Fruit fly (Drosophila melanogaster) whole organism, embryonic: ENCODE results near the gene P58IPK.
A peak's percentile ranks its signal among the peaks of the same experiment; 100 is the strongest.

Source experiments
- CG10321 ChIP-seq: fragments of 200-800 bp; sonication (Bioruptor generic); IDR thresholded peaks from 2 replicates; pipeline ENCODE4 v1.3.6; 2022; ENCODE audit warnings: missing biosample characterization, missing genetic modification characterization
- CG10366 ChIP-seq: fragments of 200-800 bp; sonication (Bioruptor generic); IDR thresholded peaks from 2 replicates; pipeline ENCODE4 v1.3.6; 2022; ENCODE audit warnings: missing biosample characterization, missing genetic modification characterization
- CG11696 ChIP-seq: fragments of 200-800 bp; sonication (Bioruptor generic); IDR thresholded peaks from 2 replicates; pipeline ENCODE4 v1.3.6; 2022; ENCODE audit warnings: missing biosample characterization, missing genetic modification characterization
- CG1233 ChIP-seq: fragments of 200-800 bp; sonication (Bioruptor generic); optimal IDR thresholded peaks from 4 replicates; lab custom pipeline; 2018; ENCODE audit warnings: missing biosample characterization, mild to moderate bottlenecking, missing genetic modification characterization
- CG12942 ChIP-seq: fragments of 200-800 bp; sonication (Bioruptor generic); optimal IDR thresholded peaks from 3 replicates; lab custom pipeline; 2016; ENCODE audit warnings: missing biosample characterization, missing genetic modification characterization
- CG13287 ChIP-seq: fragments of 200-800 bp; sonication (Bioruptor generic); IDR thresholded peaks from 2 replicates; pipeline ENCODE4 v1.3.6; 2022; ENCODE audit warnings: missing biosample characterization, missing genetic modification characterization; ENCODE audit not compliant: partially characterized antibody
- CG1529 ChIP-seq: fragments of 200-800 bp; sonication (Bioruptor generic); optimal IDR thresholded peaks from 3 replicates; lab custom pipeline; 2018; ENCODE audit warnings: missing biosample characterization, missing genetic modification characterization
- CG1832 ChIP-seq: fragments of 200-800 bp; sonication (Bioruptor generic); optimal IDR thresholded peaks from 2 replicates; lab custom pipeline; 2017; ENCODE audit warnings: missing biosample characterization, mild to moderate bottlenecking, missing genetic modification characterization, inconsistent platforms
- CG18619 ChIP-seq: fragments of 200-800 bp; sonication (Bioruptor generic); optimal IDR thresholded peaks from 3 replicates; lab custom pipeline; 2017; ENCODE audit warnings: missing biosample characterization, mild to moderate bottlenecking, missing genetic modification characterization
- CG18764 ChIP-seq: fragments of 200-800 bp; sonication (Bioruptor generic); optimal IDR thresholded peaks from 3 replicates; lab custom pipeline; 2016; ENCODE audit warnings: missing biosample characterization, missing genetic modification characterization
- CG2712 ChIP-seq: fragments of 200-800 bp; optimal IDR thresholded peaks from 3 replicates; lab custom pipeline; 2019; ENCODE audit warnings: missing biosample characterization, mild to moderate bottlenecking, missing genetic modification characterization, moderate library complexity
- CG32532 ChIP-seq: fragments of 200-800 bp; sonication (Bioruptor generic); IDR thresholded peaks from 2 replicates; pipeline ENCODE4 v1.3.6; 2022; ENCODE audit warnings: missing biosample characterization, missing genetic modification characterization
- CG3726 ChIP-seq: fragments of 200-800 bp; sonication (Bioruptor generic); IDR thresholded peaks from 3 replicates; pipeline ENCODE4, ENCODE4 v1.3.6; 2022; ENCODE audit warnings: missing biosample characterization, missing genetic modification characterization
- CG42726 ChIP-seq: fragments of 200-800 bp; sonication (Bioruptor generic); IDR thresholded peaks from 2 replicates; pipeline ENCODE4 v1.3.6; 2022; ENCODE audit warnings: missing biosample characterization, missing genetic modification characterization; ENCODE audit not compliant: partially characterized antibody
- CG4424 ChIP-seq: fragments of 200-800 bp; sonication (Bioruptor generic); optimal IDR thresholded peaks from 3 replicates; lab custom pipeline; 2016; ENCODE audit warnings: missing biosample characterization, missing genetic modification characterization
- CG4854 ChIP-seq: fragments of 200-800 bp; sonication (Bioruptor generic); optimal IDR thresholded peaks from 2 replicates; lab custom pipeline; 2016; ENCODE audit warnings: missing biosample characterization, missing genetic modification characterization, inconsistent platforms
- CG7372 ChIP-seq: fragments of 200-800 bp; sonication (Bioruptor generic); IDR thresholded peaks from 2 replicates; pipeline ENCODE4 v1.3.6; 2022; ENCODE audit warnings: missing biosample characterization, missing genetic modification characterization
- CG8359 ChIP-seq: fragments of 200-800 bp; sonication (Bioruptor generic); optimal IDR thresholded peaks from 2 replicates; lab custom pipeline; 2017; ENCODE audit warnings: missing biosample characterization, mild to moderate bottlenecking, missing genetic modification characterization, borderline replicate concordance
- CG8765 ChIP-seq: fragments of 200-800 bp; sonication (Bioruptor generic); IDR thresholded peaks from 2 replicates; pipeline ENCODE4 v1.3.6; 2022; ENCODE audit warnings: missing biosample characterization, missing genetic modification characterization
- CG9797 ChIP-seq: fragments of 200-800 bp; sonication (Bioruptor generic); optimal IDR thresholded peaks from 3 replicates; lab custom pipeline; 2018; ENCODE audit warnings: missing biosample characterization, mild to moderate bottlenecking, missing genetic modification characterization
- E2f1 ChIP-seq: fragments of 200-800 bp; sonication (Bioruptor generic); IDR thresholded peaks from 2 replicates; pipeline ENCODE4 v1.3.6; 2022; ENCODE audit warnings: missing biosample characterization, missing genetic modification characterization
- Hand ChIP-seq: fragments of 200-800 bp; sonication (Bioruptor generic); optimal IDR thresholded peaks from 2 replicates; lab custom pipeline; 2017; ENCODE audit warnings: mild to moderate bottlenecking, missing biosample characterization, missing genetic modification reagents, missing genetic modification characterization
- HmgD ChIP-seq: fragments of 200-800 bp; sonication (Bioruptor generic); optimal IDR thresholded peaks from 3 replicates; lab custom pipeline; 2016; ENCODE audit warnings: missing biosample characterization, missing genetic modification characterization
- Nf-YA ChIP-seq: fragments of 200-800 bp; sonication (Bioruptor generic); IDR thresholded peaks from 2 replicates; pipeline ENCODE4 v1.3.6; 2022; ENCODE audit warnings: missing biosample characterization, missing genetic modification characterization
- Side ChIP-seq: fragments of 200-800 bp; sonication (Bioruptor generic); optimal IDR thresholded peaks from 2 replicates; lab custom pipeline; 2016; ENCODE audit warnings: missing biosample characterization, missing genetic modification characterization
- abd-A ChIP-seq: fragments of 200-800 bp; sonication (Bioruptor generic); optimal IDR thresholded peaks from 3 replicates; lab custom pipeline; 2019; ENCODE audit warnings: missing biosample characterization, mild to moderate bottlenecking, missing genetic modification characterization, moderate library complexity
- ase ChIP-seq: fragments of 200-800 bp; sonication (Bioruptor generic); IDR thresholded peaks from 3 replicates; pipeline ENCODE4 v1.3.6; 2022; ENCODE audit warnings: missing biosample characterization, missing genetic modification characterization
- cwo ChIP-seq: fragments of 200-800 bp; sonication (Bioruptor generic); optimal IDR thresholded peaks from 3 replicates; lab custom pipeline; 2017; ENCODE audit warnings: missing biosample characterization, missing genetic modification characterization, mild to moderate bottlenecking, moderate library complexity, missing genetic modification reagents
- dmrt99B ChIP-seq: fragments of 200-800 bp; sonication (Bioruptor generic); optimal IDR thresholded peaks from 2 replicates; lab custom pipeline; 2018; ENCODE audit warnings: missing biosample characterization, mild to moderate bottlenecking, missing genetic modification characterization, moderate library complexity
- emc ChIP-seq: fragments of 200-800 bp; sonication (Bioruptor generic); optimal IDR thresholded peaks from 2 replicates; lab custom pipeline; 2016; ENCODE audit warnings: missing biosample characterization, missing genetic modification characterization
- fd102C ChIP-seq: fragments of 200-800 bp; sonication (Bioruptor generic); optimal IDR thresholded peaks from 2 replicates; lab custom pipeline; 2018; ENCODE audit warnings: missing biosample characterization, mild to moderate bottlenecking, missing genetic modification characterization, moderate library complexity
- gcm2 ChIP-seq: fragments of 200-800 bp; sonication (Bioruptor generic); optimal IDR thresholded peaks from 2 replicates; lab custom pipeline; 2016; ENCODE audit warnings: missing biosample characterization, missing genetic modification characterization
- gem ChIP-seq: fragments of 200-800 bp; sonication (Bioruptor generic); optimal IDR thresholded peaks from 2 replicates; lab custom pipeline; 2019; ENCODE audit warnings: missing biosample characterization, mild to moderate bottlenecking, missing genetic modification characterization, moderate library complexity
- gro ChIP-seq: fragments of 200-800 bp; sonication (Bioruptor generic); optimal IDR thresholded peaks from 2 replicates; lab custom pipeline; 2016; ENCODE audit warnings: missing biosample characterization, missing genetic modification characterization
- gt ChIP-seq: fragments of 200-800 bp; sonication (Bioruptor generic); IDR thresholded peaks from 2 replicates; pipeline ENCODE4 v1.3.6; 2022; ENCODE audit warnings: missing biosample characterization, missing genetic modification characterization
- hb ChIP-seq: fragments of 200-800 bp; sonication (Bioruptor generic); IDR thresholded peaks from 3 replicates; pipeline ENCODE4 v1.3.6; 2022; ENCODE audit warnings: missing biosample characterization, missing genetic modification characterization; ENCODE audit not compliant: partially characterized antibody
- inv ChIP-seq: fragments of 200-800 bp; sonication (Bioruptor generic); IDR thresholded peaks from 2 replicates; pipeline ENCODE4 v1.3.6; 2022; ENCODE audit warnings: missing biosample characterization, missing genetic modification characterization; ENCODE audit not compliant: partially characterized antibody
- kni ChIP-seq: fragments of 200-800 bp; sonication (Bioruptor generic); optimal IDR thresholded peaks from 3 replicates; lab custom pipeline; 2017; ENCODE audit warnings: mild to moderate bottlenecking, missing biosample characterization, missing genetic modification reagents, missing genetic modification characterization
- ranshi ChIP-seq: fragments of 200-800 bp; sonication (Bioruptor generic); IDR thresholded peaks from 2 replicates; pipeline ENCODE4 v1.3.6; 2022; ENCODE audit warnings: missing biosample characterization, missing genetic modification characterization
- rib ChIP-seq: fragments of 200-800 bp; sonication (Bioruptor generic); IDR thresholded peaks from 2 replicates; pipeline ENCODE4 v1.3.6; 2022; ENCODE audit warnings: missing biosample characterization, missing genetic modification characterization
- ro ChIP-seq: fragments of 200-800 bp; sonication (Bioruptor generic); IDR thresholded peaks from 2 replicates; pipeline ENCODE4 v1.3.6; 2022; ENCODE audit warnings: missing biosample characterization, missing genetic modification characterization
- row ChIP-seq: fragments of 200-800 bp; sonication (Bioruptor generic); IDR thresholded peaks from 3 replicates; pipeline ENCODE4 v1.3.6; 2022; ENCODE audit warnings: missing biosample characterization, missing genetic modification characterization
- seq ChIP-seq: fragments of 200-800 bp; sonication (Bioruptor generic); IDR thresholded peaks from 2 replicates; pipeline ENCODE4 v1.3.6; 2022; ENCODE audit warnings: missing biosample characterization, missing genetic modification characterization
- sisA ChIP-seq: fragments of 200-800 bp; sonication (Bioruptor generic); IDR thresholded peaks from 2 replicates; pipeline ENCODE4 v1.3.6; 2022; ENCODE audit warnings: missing biosample characterization, missing genetic modification characterization
- sob ChIP-seq: fragments of 200-800 bp; sonication (Bioruptor generic); IDR thresholded peaks from 2 replicates; pipeline ENCODE4 v1.3.6; 2022; ENCODE audit warnings: missing biosample characterization, missing genetic modification characterization
- tin ChIP-seq: fragments of 200-800 bp; sonication (Bioruptor generic); optimal IDR thresholded peaks from 3 replicates; lab custom pipeline; 2016; ENCODE audit warnings: missing biosample characterization, missing genetic modification characterization
- trh ChIP-seq: fragments of 200-800 bp; sonication (Bioruptor generic); optimal IDR thresholded peaks from 2 replicates; lab custom pipeline; 2016; ENCODE audit warnings: missing biosample characterization, missing genetic modification characterization
- twi ChIP-seq: fragments of 200-800 bp; optimal IDR thresholded peaks from 2 replicates; lab custom pipeline; 2019; ENCODE audit warnings: missing biosample characterization, mild to moderate bottlenecking, missing genetic modification characterization, moderate library complexity
- wek ChIP-seq: fragments of 200-800 bp; sonication (Bioruptor generic); optimal IDR thresholded peaks from 3 replicates; lab custom pipeline; 2018; ENCODE audit warnings: missing biosample characterization, mild to moderate bottlenecking, missing genetic modification characterization, moderate library complexity
- zf30C ChIP-seq: fragments of 200-800 bp; sonication (Bioruptor generic); optimal IDR thresholded peaks from 3 replicates; lab custom pipeline; 2018; ENCODE audit warnings: missing biosample characterization, mild to moderate bottlenecking, missing genetic modification characterization

P58IPK gene

dm6 chr3R:9626880-9627401 lies 40.2 kb downstream of the P58IPK start, which contains the start of the genes CG9427 and CG8319 (continued):
- TF ChIP-seq abd-A (tag; lab: Kevin White, UChicago) (no peak), CG4424 (GFP tag; lab: Kevin White, UChicago) (peak; percentile 70), Nf-YA (no peak), E2f1 (GFP tag; lab: Robert Waterston, UW) (0 out of 2 replicates have a peak, but pooled peaks have one; percentile 34), zf30C (GFP tag; lab: Kevin White, UChicago) (no peak), CG18764 (GFP tag; lab: Kevin White, UChicago) (peak; percentile 62), hb (peak; percentile 74), CG32532 (GFP tag; lab: Robert Waterston, UW) (peak; percentile 60), CG12942 (GFP tag; lab: Kevin White, UChicago) (peak; percentile 61), CG42726 (GFP tag; lab: Robert Waterston, UW) (no peak; the same call in 1 of the 2 replicates), CG8359 (GFP tag; lab: Kevin White, UChicago) (no peak), cwo (GFP tag; lab: Kevin White, UChicago) (peak; percentile 30), CG8765 (no peak), ro (no peak), Hand (no peak), CG13287 (GFP tag; lab: Robert Waterston, UW) (peak; percentile 96), gt (GFP tag; lab: Robert Waterston, UW) (no peak), trh (peak; percentile 22), dmrt99B (tag; lab: Kevin White, UChicago) (peak; percentile 30), sisA (GFP tag; lab: Robert Waterston, UW) (peak; percentile 48; the same call in 1 of the 2 replicates), inv (peak; percentile 67), gcm2 (GFP tag; lab: Kevin White, UChicago) (no peak), sob (GFP tag; lab: Robert Waterston, UW) (peak; percentile 76), CG10321 (GFP tag; lab: Robert Waterston, UW) (no peak), CG9797 (GFP tag; lab: Kevin White, UChicago) (peak; percentile 25), CG10366 (GFP tag; lab: Robert Waterston, UW) (0 out of 2 replicates have a peak, but pooled peaks have one; percentile 47), HmgD (GFP tag; lab: Kevin White, UChicago) (peak; percentile 7), CG1529 (GFP tag; lab: Kevin White, UChicago) (peak; percentile 1), twi (tag; lab: Kevin White, UChicago) (peak; percentile 20), gem (tag; lab: Kevin White, UChicago) (peak; percentile 81), seq (GFP tag; lab: Robert Waterston, UW) (no peak), CG18619 (GFP tag; lab: Kevin White, UChicago) (no peak), CG1233 (peak; percentile 48), wek (GFP tag; lab: Kevin White, UChicago) (no peak), Side (GFP tag; lab: Kevin White, UChicago) (peak; percentile 24), CG7372 (GFP tag; lab: Robert Waterston, UW) (peak; percentile 35; the same call in 1 of the 2 replicates), fd102C (GFP tag; lab: Kevin White, UChicago) (no peak), CG1832 (no peak), tin (GFP tag; lab: Kevin White, UChicago) (peak; percentile 71), kni (GFP tag; lab: Kevin White, UChicago) (peak; percentile 26), CG4854 (GFP tag; lab: Kevin White, UChicago) (peak; percentile 51), CG3726 (0 out of 3 replicates have a peak, but pooled peaks have one; percentile 58), rib (no peak), emc (GFP tag; lab: Kevin White, UChicago) (no peak), ranshi (GFP tag; lab: Robert Waterston, UW) (0 out of 2 replicates have a peak, but pooled peaks have one; percentile 28), ase (GFP tag; lab: Robert Waterston, UW) (no peak), CG11696 (no peak), gro (GFP tag; lab: Kevin White, UChicago) (peak; percentile 66), row (GFP tag; lab: Robert Waterston, UW) (peak; percentile 82), CG2712 (tag; lab: Kevin White, UChicago) (peak; percentile 75)
